Worm (Caenorhabditis elegans): ENCODE data around the gene F42A10.5.

DNA sequence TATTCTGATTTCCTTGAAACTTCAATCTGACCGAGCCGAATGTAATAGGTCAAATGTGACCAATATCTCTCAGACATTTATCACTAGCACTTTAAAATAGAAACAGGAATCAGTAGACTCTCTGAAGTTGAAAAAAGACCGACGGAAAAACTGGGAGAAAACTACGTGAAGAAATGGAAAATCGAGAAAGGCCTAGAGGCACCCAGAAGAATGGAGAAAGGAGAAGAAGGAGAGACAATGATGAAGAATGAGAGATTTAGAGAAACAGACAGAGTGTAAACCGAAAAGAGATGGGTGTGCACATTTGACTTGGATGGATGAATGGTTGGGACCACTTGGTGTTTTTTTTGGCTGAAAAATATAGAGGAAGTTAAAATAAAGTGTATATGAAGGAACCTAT is 3.2 kb downstream of the F42A10.5 start:
- TF ChIP-seq ets-7 (tag; optimal IDR thresholded peaks at IDR 0.05): no peak
- no peak for TF ChIP-seq flt-1 (GFP tag; IDR thresholded peaks at IDR 0.05)
- no peak for TF ChIP-seq ama-1 (optimal IDR thresholded peaks at IDR 0.05)
- TF ChIP-seq scrt-1 (GFP tag; IDR thresholded peaks at IDR 0.05): no peak
- no peak for TF ChIP-seq aly-1 (tag; optimal IDR thresholded peaks at IDR 0.05)
- no peak for TF ChIP-seq tbx-37 (GFP tag; conservative IDR thresholded peaks at IDR 0.05)
- TF ChIP-seq pes-1 (GFP tag; IDR thresholded peaks at IDR 0.05): no peak
- no peak for TF ChIP-seq ceh-36 (tag; optimal IDR thresholded peaks at IDR 0.05)
- TF ChIP-seq tbx-11 (GFP tag; IDR thresholded peaks at IDR 0.05): no peak
- TF ChIP-seq F13C5.2 (tag; optimal IDR thresholded peaks at IDR 0.05): peak; percentile 12

Data from whole organism, early embryonic.